Fruit fly (Drosophila melanogaster): ENCODE data around the gene CG14073.

Gene CG14073

DNA sequence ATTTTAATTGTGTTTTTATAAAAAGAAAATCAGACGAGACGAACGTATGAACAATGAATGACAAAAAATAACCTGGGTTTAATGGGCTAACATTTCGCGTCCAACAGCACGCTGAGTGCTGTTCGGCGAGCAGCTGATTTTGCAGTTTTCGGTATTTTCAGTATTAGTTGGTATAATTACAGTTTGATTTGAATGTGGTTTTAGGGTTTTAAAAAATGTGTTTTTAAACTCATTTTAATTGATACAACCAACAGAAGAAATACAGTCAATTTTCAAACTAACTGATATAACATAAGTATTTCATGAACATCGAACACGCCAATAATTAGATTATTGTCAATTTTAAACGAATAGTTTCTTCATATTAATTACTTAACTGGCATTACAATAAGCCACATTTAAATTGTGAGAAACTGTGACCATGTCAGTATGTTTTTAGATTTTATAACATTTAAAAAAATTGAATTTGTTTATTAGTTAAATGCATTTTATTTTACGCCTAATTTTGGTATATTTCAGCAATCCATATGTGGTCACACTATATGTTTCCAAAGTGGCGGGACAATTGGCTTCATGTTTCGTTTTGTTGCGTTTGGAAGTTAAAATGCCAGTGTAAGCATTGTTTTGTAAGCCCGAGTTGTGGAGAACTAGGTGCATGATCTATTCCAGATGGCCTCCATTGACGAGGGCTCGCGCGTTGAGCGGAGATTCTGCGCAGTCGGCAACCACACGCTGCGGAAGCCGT lies at the start of gene CG14073, which contains the start of gene HipHop:
TSS of gene CG14073 (minus strand) at position 38 of the 745 bp plus-strand sequence.
TSS of gene HipHop (plus strand) at position 534 of the 745 bp plus-strand sequence.
- TF ChIP-seq Dif (GFP tag; optimal IDR thresholded peaks at IDR 0.05; ENCODE audit: partially characterized antibody), result peak; percentile 18
- peak; percentile 38 for TF ChIP-seq Vsx2 (GFP tag; optimal IDR thresholded peaks at IDR 0.05; ENCODE audit: partially characterized antibody)
- TF ChIP-seq Mio (GFP tag; optimal IDR thresholded peaks at IDR 0.05), result no peak

DNA sequence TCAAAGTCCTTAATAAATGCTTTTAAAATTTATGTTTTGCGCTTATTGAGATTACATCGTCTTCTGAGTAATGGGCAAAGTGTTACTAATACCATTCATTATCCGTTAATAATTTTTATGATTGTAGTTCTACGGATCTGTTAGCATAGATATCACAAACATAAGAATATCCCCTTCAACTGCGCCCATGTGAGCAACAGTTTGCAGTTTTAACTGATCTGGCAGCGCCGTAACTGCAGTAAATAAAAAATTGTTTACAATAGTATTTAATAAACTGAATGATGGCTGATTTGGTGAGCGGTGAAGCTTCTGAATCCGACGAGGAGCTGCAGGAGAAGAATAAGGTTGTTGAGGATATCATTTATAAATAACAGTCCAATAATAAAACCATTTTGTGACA lies 49.6 kb upstream of the CG14073 start, which contains the start of gene Blos3:
TSS of gene Blos3 (plus strand) at position 198 of the 400 bp plus-strand sequence.
- TF ChIP-seq HLH106 (tag; optimal IDR thresholded peaks at IDR 0.05) (peak; percentile 46), rgr (GFP tag; optimal IDR thresholded peaks at IDR 0.05) (peak; percentile 55), psq (GFP tag; optimal IDR thresholded peaks at IDR 0.05) (peak; percentile 44), Mio (GFP tag; optimal IDR thresholded peaks at IDR 0.05) (no peak), OdsH (GFP tag; optimal IDR thresholded peaks at IDR 0.05) (peak; percentile 50), CG9705 (GFP tag; optimal IDR thresholded peaks at IDR 0.05) (peak; percentile 52), dsf (GFP tag; optimal IDR thresholded peaks at IDR 0.05; ENCODE audit: borderline replicate concordance) (no peak), h (GFP tag; optimal IDR thresholded peaks at IDR 0.05) (peak; percentile 71), sv (GFP tag; optimal IDR thresholded peaks at IDR 0.05) (no peak), brk (GFP tag; optimal IDR thresholded peaks at IDR 0.05) (no peak), ey (GFP tag; optimal IDR thresholded peaks at IDR 0.05) (peak; percentile 61), usp (GFP tag; optimal IDR thresholded peaks at IDR 0.05) (no peak), Hr83 (GFP tag; optimal IDR thresholded peaks at IDR 0.05; ENCODE audit: poor library complexity, severe bottlenecking) (peak; percentile 54), foxo (GFP tag; optimal IDR thresholded peaks at IDR 0.05) (peak in 1 of 2 experiments; percentile 83), Jra (GFP tag; optimal IDR thresholded peaks at IDR 0.05) (peak; percentile 54)

DNA sequence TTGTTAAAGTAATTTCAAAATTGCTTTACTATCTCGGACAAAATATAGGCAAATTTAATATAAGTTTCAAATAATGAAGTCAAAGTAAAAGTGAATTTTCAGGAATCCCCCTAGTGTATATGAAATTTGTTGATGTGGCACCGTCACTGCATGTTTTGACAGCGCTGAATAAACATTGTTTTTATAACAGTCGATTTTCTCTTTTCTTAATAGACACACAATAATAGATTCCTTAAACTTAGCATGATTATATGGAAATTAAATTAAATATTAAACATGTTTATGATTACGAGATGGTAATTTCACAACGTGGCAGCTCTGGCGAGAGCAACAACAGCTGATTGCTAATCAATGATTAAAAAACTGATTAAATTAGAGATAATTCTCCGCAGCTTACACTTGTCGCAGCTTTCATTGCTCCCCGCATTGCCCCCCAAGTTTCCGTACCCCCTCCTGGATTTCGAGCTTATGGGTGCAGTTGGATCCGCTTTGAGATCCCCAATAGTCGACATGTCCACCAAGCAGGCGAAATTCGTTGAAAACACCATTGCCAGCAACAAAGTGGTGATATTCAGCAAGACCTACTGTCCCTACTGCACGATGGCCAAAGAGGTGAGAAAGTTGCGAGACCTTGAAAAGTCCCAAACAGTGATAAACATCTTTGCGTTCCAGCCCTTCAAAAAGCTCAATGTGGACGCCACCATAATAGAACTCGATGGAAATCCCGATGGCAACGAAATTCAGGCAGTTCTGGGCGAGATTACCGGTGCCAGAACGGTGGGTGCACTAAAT lies 48.8 kb upstream of the CG14073 start, which contains the start of gene Grx1:
TSS of gene Grx1 (plus strand) at position 196 of the 792 bp plus-strand sequence.
- TF ChIP-seq lola (GFP tag; optimal IDR thresholded peaks at IDR 0.05), result no peak
- peak; percentile 56 for TF ChIP-seq HLH106 (tag; optimal IDR thresholded peaks at IDR 0.05)
- TF ChIP-seq Abd-B (GFP tag; optimal IDR thresholded peaks at IDR 0.05), result no peak
- peak; percentile 66 for TF ChIP-seq Hnf4 (GFP tag; optimal IDR thresholded peaks at IDR 0.05)
- TF ChIP-seq psq (GFP tag; optimal IDR thresholded peaks at IDR 0.05), result peak; percentile 27
- TF ChIP-seq Dfd (GFP tag; optimal IDR thresholded peaks at IDR 0.05), result no peak
- TF ChIP-seq dsf (GFP tag; optimal IDR thresholded peaks at IDR 0.05; ENCODE audit: borderline replicate concordance), result peak; percentile 39
- peak; percentile 25 for TF ChIP-seq br (GFP tag; optimal IDR thresholded peaks at IDR 0.05)
- no peak for TF ChIP-seq dmrt93B (GFP tag; optimal IDR thresholded peaks at IDR 0.05)
- TF ChIP-seq CG9705 (GFP tag; optimal IDR thresholded peaks at IDR 0.05), result peak; percentile 24
- no peak for TF ChIP-seq usp (GFP tag; optimal IDR thresholded peaks at IDR 0.05)
- TF ChIP-seq Rel (GFP tag; optimal IDR thresholded peaks at IDR 0.05), result no peak
- peak; percentile 91 for TF ChIP-seq Rel (tag; optimal IDR thresholded peaks at IDR 0.05)
- no peak for TF ChIP-seq dl (GFP tag; optimal IDR thresholded peaks at IDR 0.05; ENCODE audit: insufficient read depth in 1 of 2, partially characterized antibody in 2 of 2)
- TF ChIP-seq brk (GFP tag; optimal IDR thresholded peaks at IDR 0.05), result peak; percentile 79
- no peak for TF ChIP-seq N (GFP tag; optimal IDR thresholded peaks at IDR 0.05)
- peak; percentile 63 for TF ChIP-seq Jra (GFP tag; optimal IDR thresholded peaks at IDR 0.05)
- no peak for TF ChIP-seq Dif (GFP tag; optimal IDR thresholded peaks at IDR 0.05; ENCODE audit: partially characterized antibody)
- no peak for TF ChIP-seq tai (GFP tag; optimal IDR thresholded peaks at IDR 0.05)
- peak; percentile 68 for TF ChIP-seq sv (GFP tag; optimal IDR thresholded peaks at IDR 0.05)
- no peak for TF ChIP-seq Mio (GFP tag; optimal IDR thresholded peaks at IDR 0.05)
- TF ChIP-seq pan (optimal IDR thresholded peaks at IDR 0.05), result no peak
- no peak for TF ChIP-seq CrebA (GFP tag; optimal IDR thresholded peaks at IDR 0.05; ENCODE audit: borderline replicate concordance)
- no peak for TF ChIP-seq Myc (optimal IDR thresholded peaks at IDR 0.05)
- TF ChIP-seq rgr (GFP tag; optimal IDR thresholded peaks at IDR 0.05), result peak; percentile 63
- TF ChIP-seq jim (GFP tag; optimal IDR thresholded peaks at IDR 0.05), result no peak
- TF ChIP-seq GATAd (GFP tag; optimal IDR thresholded peaks at IDR 0.05), result peak; percentile 58
- TF ChIP-seq Hr83 (GFP tag; optimal IDR thresholded peaks at IDR 0.05; ENCODE audit: poor library complexity, severe bottlenecking), result no peak
- peak; percentile 46 for TF ChIP-seq ey (GFP tag; optimal IDR thresholded peaks at IDR 0.05)
- TF ChIP-seq OdsH (GFP tag; optimal IDR thresholded peaks at IDR 0.05), result peak; percentile 55
- TF ChIP-seq foxo (GFP tag; optimal IDR thresholded peaks at IDR 0.05), result peak in 1 of 2 experiments; percentile 75
- no peak for TF ChIP-seq Hr78 (GFP tag; optimal IDR thresholded peaks at IDR 0.05)
- TF ChIP-seq sage (GFP tag; optimal IDR thresholded peaks at IDR 0.05), result no peak
- TF ChIP-seq Sp1 (GFP tag; optimal IDR thresholded peaks at IDR 0.05), result peak; percentile 43
- TF ChIP-seq CG32264 (GFP tag; optimal IDR thresholded peaks at IDR 0.05), result peak; percentile 35
- TF ChIP-seq Vsx2 (GFP tag; optimal IDR thresholded peaks at IDR 0.05; ENCODE audit: partially characterized antibody), result no peak
- no peak for TF ChIP-seq woc (GFP tag; optimal IDR thresholded peaks at IDR 0.05)
- TF ChIP-seq fru (GFP tag; optimal IDR thresholded peaks at IDR 0.05), result peak; percentile 49
- TF ChIP-seq h (GFP tag; optimal IDR thresholded peaks at IDR 0.05), result peak; percentile 60
